Fruit fly (Drosophila melanogaster) whole organism, adult: ENCODE measurements around the gene TwdlY.

Experiments
- CG11617 ChIP-seq: fragments of 200-800 bp; sonication (Bioruptor generic); optimal IDR thresholded peaks from 2 replicates; lab custom pipeline; 2017; ENCODE audit warnings: mild to moderate bottlenecking, missing biosample characterization, missing genetic modification reagents, missing genetic modification characterization
- CG5204 ChIP-seq: fragments of 200-800 bp; sonication (Bioruptor generic); optimal IDR thresholded peaks from 2 replicates; lab custom pipeline; 2016; ENCODE audit warnings: missing biosample characterization, missing genetic modification characterization
- Crg-1 ChIP-seq: fragments of 200-800 bp; sonication (Bioruptor generic); optimal IDR thresholded peaks from 2 replicates; lab custom pipeline; 2016; ENCODE audit warnings: missing biosample characterization, missing genetic modification characterization
- Hr96 ChIP-seq: fragments of 200-800 bp; sonication (Bioruptor generic); optimal IDR thresholded peaks from 2 replicates; lab custom pipeline; 2016; ENCODE audit warnings: missing biosample characterization, missing genetic modification characterization
- cic ChIP-seq: fragments of 200-800 bp; sonication (Bioruptor generic); optimal IDR thresholded peaks from 2 replicates; lab custom pipeline; 2017; ENCODE audit warnings: missing biosample characterization, mild to moderate bottlenecking, missing genetic modification characterization, moderate library complexity
- kay ChIP-seq: fragments of 200-800 bp; sonication (Bioruptor generic); peaks from one replicate; lab custom pipeline; 2016; ENCODE audit warnings: missing biosample characterization, missing genetic modification characterization, borderline replicate concordance
- ovo ChIP-seq: fragments of 200-800 bp; sonication (Bioruptor generic); optimal IDR thresholded peaks from 2 replicates; lab custom pipeline; 2016; ENCODE audit warnings: missing biosample characterization, missing genetic modification characterization

dm6 chrX:16775083-16775482, 40.3 kb downstream of the TwdlY start:
- TF ChIP-seq cic (GFP tag; lab: Kevin White, UChicago) (no peak), CG11617 (GFP tag; lab: Kevin White, UChicago) (no peak), CG5204 (no peak), kay (GFP tag; lab: Kevin White, UChicago) (no peak), ovo (GFP tag; lab: Kevin White, UChicago) (no peak), Hr96 (GFP tag; lab: Kevin White, UChicago) (no peak), Crg-1 (GFP tag; lab: Kevin White, UChicago) (no peak)
